Fruit fly (Drosophila melanogaster) whole organism, prepupa: ENCODE measurements around the gene kat-60L1.

Source experiments
- CG8319 ChIP-seq: fragments of 200-800 bp; sonication (Bioruptor generic); optimal IDR thresholded peaks from 3 replicates; lab custom pipeline; 2016; ENCODE audit warnings: missing biosample characterization, missing genetic modification characterization
- Ets96B ChIP-seq: fragments of 200-800 bp; optimal IDR thresholded peaks from 2 replicates; lab custom pipeline; 2019; ENCODE audit warnings: missing biosample characterization, mild to moderate bottlenecking, missing genetic modification characterization, moderate library complexity
- pdm3 ChIP-seq: fragments of 200-800 bp; sonication (Bioruptor generic); optimal IDR thresholded peaks from 3 replicates; lab custom pipeline; 2016; ENCODE audit warnings: missing biosample characterization, missing genetic modification characterization
- vri ChIP-seq: fragments of 200-800 bp; sonication (Bioruptor generic); optimal IDR thresholded peaks from 3 replicates; lab custom pipeline; 2016; ENCODE audit warnings: missing biosample characterization, mild to moderate bottlenecking, missing genetic modification characterization

DNA sequence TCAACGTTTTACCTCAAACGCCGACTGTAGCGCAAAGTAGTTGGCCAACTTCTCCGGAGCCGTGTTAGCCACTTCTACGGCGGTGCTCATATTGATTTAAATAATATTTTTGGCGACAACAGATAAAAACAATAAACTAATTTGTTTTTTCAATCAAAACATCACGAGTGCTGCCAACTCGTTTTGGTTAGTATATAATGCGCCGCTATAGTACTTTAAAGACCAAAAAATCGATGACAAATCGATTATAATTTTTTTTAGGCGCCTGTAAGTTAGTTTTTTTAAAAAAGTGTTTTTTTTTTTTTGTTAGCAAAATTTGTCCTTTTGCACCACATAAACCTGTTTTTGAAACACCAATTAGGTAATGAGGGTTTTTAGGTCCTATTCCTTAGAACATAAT lies 39.7 kb downstream of the kat-60L1 start, which contains the start of gene Hpr1:
- TF ChIP-seq vri (GFP tag; lab: Kevin White, UChicago), result no peak
- no peak for TF ChIP-seq CG8319 (GFP tag; lab: Kevin White, UChicago)
- no peak for TF ChIP-seq Ets96B (tag; lab: Kevin White, UChicago)
- TF ChIP-seq pdm3 (GFP tag; lab: Kevin White, UChicago), result no peak
